Worm (Caenorhabditis elegans): ENCODE measurements around the gene cul-1.

DNA sequence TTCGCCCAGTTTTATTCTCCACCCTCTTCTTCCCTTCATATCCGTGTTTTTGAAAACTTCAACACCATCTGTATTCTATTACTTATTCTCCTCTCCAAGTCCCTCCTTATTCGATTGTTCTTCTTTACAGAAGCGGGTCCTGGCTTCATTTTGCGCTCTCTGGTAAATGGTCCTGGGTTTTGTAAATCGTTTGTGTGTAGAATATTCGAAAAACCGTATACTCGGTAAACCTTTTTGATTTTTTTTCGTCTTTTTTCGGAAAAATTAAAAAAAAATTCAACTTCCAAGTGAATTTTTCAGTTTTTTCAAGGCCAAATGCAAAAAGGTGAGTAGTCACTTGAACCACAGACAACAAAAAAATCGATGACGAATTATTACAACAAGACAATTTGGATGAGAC, 3.9 kb downstream of the cul-1 start, which contains the start of gene D2045.9:
- no peak for TF ChIP-seq ceh-13 (GFP tag; optimal IDR thresholded peaks at IDR 0.05)
- no peak for TF ChIP-seq ama-1 (optimal IDR thresholded peaks at IDR 0.05)
- TF ChIP-seq tra-4 (tag; optimal IDR thresholded peaks at IDR 0.05), result no peak
- no peak for TF ChIP-seq sea-1 (GFP tag; conservative IDR thresholded peaks at IDR 0.05)
- no peak for TF ChIP-seq scrt-1 (GFP tag; IDR thresholded peaks at IDR 0.05)
- no peak for TF ChIP-seq flt-1 (GFP tag; IDR thresholded peaks at IDR 0.05)
- TF ChIP-seq hmg-4 (GFP tag; optimal IDR thresholded peaks at IDR 0.05), result no peak
- no peak for TF ChIP-seq pes-1 (GFP tag; IDR thresholded peaks at IDR 0.05)
- TF ChIP-seq tbx-11 (GFP tag; IDR thresholded peaks at IDR 0.05), result no peak
- no peak for TF ChIP-seq aly-1 (tag; optimal IDR thresholded peaks at IDR 0.05)
- TF ChIP-seq hmbx-1 (tag; optimal IDR thresholded peaks at IDR 0.05), result no peak
- no peak for TF ChIP-seq hnd-1 (tag; optimal IDR thresholded peaks at IDR 0.05)

All from whole organism, early embryonic.